Worm (Caenorhabditis elegans): Measurements from ENCODE around the gene srbc-77.
A peak's percentile ranks its signal among the peaks of the same experiment; 100 is the strongest.

Gene srbc-77

ce11 chrV:15970820-15971219 lies 40.8 kb downstream of the srbc-77 start:
- TF ChIP-seq nhr-11 (tag; optimal IDR thresholded peaks at IDR 0.05) (no peak), unc-62 (GFP tag; optimal IDR thresholded peaks at IDR 0.05 in 1 of 2) (peak in 1 of 2 experiments; percentile 97), unc-62 (tag; optimal IDR thresholded peaks at IDR 0.05) (no peak), ZK546.5 (tag; optimal IDR thresholded peaks at IDR 0.05) (no peak)

- TF ChIP-seq lir-3 (tag; optimal IDR thresholded peaks at IDR 0.05): no peak
- no peak for TF ChIP-seq mdl-1 (tag; optimal IDR thresholded peaks at IDR 0.05)
- TF ChIP-seq unc-62 (GFP tag; optimal IDR thresholded peaks at IDR 0.05 in 1 of 2): no peak
- TF ChIP-seq unc-62 (tag; optimal IDR thresholded peaks at IDR 0.05): no peak
- no peak for TF ChIP-seq F44E2.7 (GFP tag; IDR thresholded peaks at IDR 0.05)
- TF ChIP-seq spr-1 (tag; optimal IDR thresholded peaks at IDR 0.05): no peak
- TF ChIP-seq T20F7.1 (GFP tag; optimal IDR thresholded peaks at IDR 0.05): no peak
- no peak for TF ChIP-seq nhr-11 (tag; optimal IDR thresholded peaks at IDR 0.05)
- TF ChIP-seq ceh-82 (tag; optimal IDR thresholded peaks at IDR 0.05): no peak
- TF ChIP-seq unc-130 (GFP tag; optimal IDR thresholded peaks at IDR 0.05): no peak
- no peak for TF ChIP-seq dmd-8 (GFP tag; IDR thresholded peaks at IDR 0.05)
- TF ChIP-seq jun-1 (tag; optimal IDR thresholded peaks at IDR 0.05): no peak
- TF ChIP-seq daf-8 (GFP tag; IDR thresholded peaks at IDR 0.05): no peak
These were observed 42.5 kb downstream of the srbc-77 start, which contains the start of gene sru-23 for ce11 chrV:15972484-15972883. sru-23 (minus strand) TSS chrV:15972584.

ce11 chrV:15974836-15975235 lies 44.9 kb downstream of the srbc-77 start, which contains the start of gene sru-22:
sru-22 (minus strand) TSS chrV:15974936.
- TF ChIP-seq aha-1 (tag): peak; percentile 4
- no peak for TF ChIP-seq mep-1 (tag; optimal IDR thresholded peaks at IDR 0.05)

- no peak for TF ChIP-seq F49E8.2 (tag; optimal IDR thresholded peaks at IDR 0.05; ENCODE audit: borderline replicate concordance)
- TF ChIP-seq ztf-11 (tag; optimal IDR thresholded peaks at IDR 0.05): no peak
- no peak for TF ChIP-seq tra-1 (GFP tag; IDR thresholded peaks at IDR 0.05)
- TF ChIP-seq dpl-1 (GFP tag; optimal IDR thresholded peaks at IDR 0.05): no peak
- TF ChIP-seq snpc-4 (tag; optimal IDR thresholded peaks at IDR 0.05): no peak
- TF ChIP-seq ZK337.2 (GFP tag; IDR thresholded peaks at IDR 0.05): no peak
- TF ChIP-seq nhr-48 (tag; optimal IDR thresholded peaks at IDR 0.05): no peak
- no peak for TF ChIP-seq nhr-77 (tag; optimal IDR thresholded peaks at IDR 0.05)
- no peak for TF ChIP-seq ceh-62 (tag; optimal IDR thresholded peaks at IDR 0.05)
- no peak for TF ChIP-seq zfp-2 (tag; optimal IDR thresholded peaks at IDR 0.05)
These were observed 45.9 kb downstream of the srbc-77 start, which contains the start of gene clec-232 for ce11 chrV:15975845-15976244. clec-232 (plus strand) TSS chrV:15976145.

ce11 chrV:15978232-15978764 lies 48.3 kb downstream of the srbc-77 start, which contains the start of gene oac-20:
oac-20 (plus strand) TSS chrV:15978714.
- TF ChIP-seq dmd-6 (GFP tag; IDR thresholded peaks at IDR 0.05) (peak; percentile 96), tra-1 (GFP tag; IDR thresholded peaks at IDR 0.05) (0 out of 2 replicates have a peak, but pooled peaks have one; percentile 58), nhr-77 (tag; optimal IDR thresholded peaks at IDR 0.05) (peak; percentile 61), php-3 (GFP tag; IDR thresholded peaks at IDR 0.05) (peak; percentile 66), pqm-1 (tag; optimal IDR thresholded peaks at IDR 0.05) (peak; percentile 90), nhr-102 (tag; optimal IDR thresholded peaks at IDR 0.05) (no peak), nhr-48 (tag; optimal IDR thresholded peaks at IDR 0.05) (peak; percentile 16), fos-1 (tag; optimal IDR thresholded peaks at IDR 0.05) (no peak)
